Fruit fly (Drosophila melanogaster) whole organism, embryonic: ENCODE results near the gene Or88a.

ENCODE experiments used
- Atf6 ChIP-seq: fragments of 200-800 bp; sonication (Bioruptor generic); IDR thresholded peaks from 2 replicates; pipeline ENCODE4 v1.3.6; 2022; ENCODE audit warnings: missing biosample characterization, missing genetic modification characterization
- Bgb ChIP-seq: fragments of 200-800 bp; sonication (Bioruptor generic); IDR thresholded peaks from 2 replicates; pipeline ENCODE4 v1.3.6; 2022; ENCODE audit warnings: missing biosample characterization, missing genetic modification characterization; ENCODE audit not compliant: partially characterized antibody
- CG10565 ChIP-seq: fragments of 200-800 bp; sonication (Bioruptor generic); optimal IDR thresholded peaks from 3 replicates; lab custom pipeline; 2016; ENCODE audit warnings: missing biosample characterization, mild to moderate bottlenecking, missing genetic modification characterization
- CG11695 ChIP-seq: fragments of 200-800 bp; sonication (Bioruptor generic); IDR thresholded peaks from 3 replicates; pipeline ENCODE4 v1.3.6; 2022; ENCODE audit warnings: missing biosample characterization, missing genetic modification characterization
- CG1233 ChIP-seq: fragments of 200-800 bp; sonication (Bioruptor generic); optimal IDR thresholded peaks from 4 replicates; lab custom pipeline; 2018; ENCODE audit warnings: missing biosample characterization, mild to moderate bottlenecking, missing genetic modification characterization
- CG12659 ChIP-seq: fragments of 200-800 bp; sonication (Bioruptor generic); optimal IDR thresholded peaks from 3 replicates; lab custom pipeline; 2017; ENCODE audit warnings: mild to moderate bottlenecking, missing biosample characterization, missing genetic modification reagents, missing genetic modification characterization
- CG13775 ChIP-seq: fragments of 200-800 bp; sonication (Bioruptor generic); optimal IDR thresholded peaks from 3 replicates; lab custom pipeline; 2017; ENCODE audit warnings: missing biosample characterization, mild to moderate bottlenecking, missing genetic modification characterization
- CG14710 ChIP-seq: fragments of 200-800 bp; sonication (Bioruptor generic); optimal IDR thresholded peaks from 3 replicates; lab custom pipeline; 2019; ENCODE audit warnings: missing biosample characterization, mild to moderate bottlenecking, missing genetic modification characterization, moderate library complexity
- CG14965 ChIP-seq: fragments of 200-800 bp; sonication (Bioruptor generic); optimal IDR thresholded peaks from 2 replicates; lab custom pipeline; 2016; ENCODE audit warnings: missing biosample characterization, missing genetic modification characterization, borderline replicate concordance
- CG17359 ChIP-seq: fragments of 200-800 bp; sonication (Bioruptor generic); optimal IDR thresholded peaks from 3 replicates; lab custom pipeline; 2018; ENCODE audit warnings: missing biosample characterization, mild to moderate bottlenecking, missing genetic modification characterization, moderate library complexity
- CG1832 ChIP-seq: fragments of 200-800 bp; sonication (Bioruptor generic); optimal IDR thresholded peaks from 2 replicates; lab custom pipeline; 2017; ENCODE audit warnings: missing biosample characterization, mild to moderate bottlenecking, missing genetic modification characterization, inconsistent platforms
- CG18764 ChIP-seq: fragments of 200-800 bp; sonication (Bioruptor generic); optimal IDR thresholded peaks from 3 replicates; lab custom pipeline; 2016; ENCODE audit warnings: missing biosample characterization, missing genetic modification characterization
- CG4282 ChIP-seq: fragments of 200-800 bp; sonication (Bioruptor generic); optimal IDR thresholded peaks from 2 replicates; lab custom pipeline; 2016; ENCODE audit warnings: missing biosample characterization, missing genetic modification characterization
- CG43689 ChIP-seq: fragments of 200-800 bp; sonication (Bioruptor generic); IDR thresholded peaks from 2 replicates; pipeline ENCODE4 v1.3.6; 2022; ENCODE audit warnings: missing biosample characterization, missing genetic modification characterization
- CG4404 ChIP-seq: fragments of 200-800 bp; sonication (Bioruptor generic); IDR thresholded peaks from 2 replicates; pipeline ENCODE4 v1.3.6; 2022; ENCODE audit warnings: missing biosample characterization, missing genetic modification characterization
- CG4424 ChIP-seq: fragments of 200-800 bp; sonication (Bioruptor generic); optimal IDR thresholded peaks from 3 replicates; lab custom pipeline; 2016; ENCODE audit warnings: missing biosample characterization, missing genetic modification characterization
- CG4707 ChIP-seq: fragments of 200-800 bp; sonication (Bioruptor generic); optimal IDR thresholded peaks from 2 replicates; lab custom pipeline; 2018; ENCODE audit warnings: missing biosample characterization, mild to moderate bottlenecking, missing genetic modification characterization, moderate library complexity
- CG6175 ChIP-seq: fragments of 200-800 bp; sonication (Bioruptor generic); IDR thresholded peaks from 3 replicates; pipeline ENCODE4 v1.3.6; 2022; ENCODE audit warnings: missing biosample characterization, missing genetic modification characterization
- CG6765 ChIP-seq: fragments of 200-800 bp; sonication (Bioruptor generic); optimal IDR thresholded peaks from 3 replicates; lab custom pipeline; 2017; ENCODE audit warnings: missing biosample characterization, mild to moderate bottlenecking, missing genetic modification characterization
- CG6813 ChIP-seq: fragments of 200-800 bp; sonication (Bioruptor generic); optimal IDR thresholded peaks from 2 replicates; lab custom pipeline; 2017; ENCODE audit warnings: missing biosample characterization, missing genetic modification characterization, mild to moderate bottlenecking, moderate library complexity, missing genetic modification reagents
- CG8765 ChIP-seq: fragments of 200-800 bp; sonication (Bioruptor generic); IDR thresholded peaks from 2 replicates; pipeline ENCODE4 v1.3.6; 2022; ENCODE audit warnings: missing biosample characterization, missing genetic modification characterization
- CoRest ChIP-seq: fragments of 200-800 bp; sonication (Bioruptor generic); optimal IDR thresholded peaks from 3 replicates; lab custom pipeline; 2018; ENCODE audit warnings: missing biosample characterization, mild to moderate bottlenecking, missing genetic modification characterization, moderate library complexity
- Dek ChIP-seq: fragments of 200-800 bp; sonication (Bioruptor generic); optimal IDR thresholded peaks from 3 replicates; lab custom pipeline; 2019; ENCODE audit warnings: missing biosample characterization, mild to moderate bottlenecking, missing genetic modification characterization, moderate library complexity
- Eip74EF ChIP-seq, 2 experiments: fragments of 200-800 bp in 1 of 2; fragments of >200 bp in 1 of 2; sonication (Bioruptor generic) in 1 of 2; optimal IDR thresholded peaks; 2 replicates each; lab custom pipeline; 2017 to 2019; ENCODE audit warnings: missing biosample characterization in 2 of 2, missing genetic modification characterization in 2 of 2, mild to moderate bottlenecking in 1 of 2, moderate library complexity in 1 of 2
- GATAe ChIP-seq: fragments of 200-800 bp; sonication (Bioruptor generic); conservative IDR thresholded peaks from 2 replicates; pipeline ENCODE4 v1.3.6; 2022; ENCODE audit warnings: missing biosample characterization, missing genetic modification characterization
- HmgD ChIP-seq: fragments of 200-800 bp; sonication (Bioruptor generic); optimal IDR thresholded peaks from 3 replicates; lab custom pipeline; 2016; ENCODE audit warnings: missing biosample characterization, missing genetic modification characterization
- Hsf ChIP-seq: fragments of 200-800 bp; sonication (Bioruptor generic); optimal IDR thresholded peaks from 3 replicates; lab custom pipeline; 2016; ENCODE audit warnings: missing biosample characterization, missing genetic modification characterization
- Max ChIP-seq: fragments of 200-800 bp; sonication (Bioruptor generic); optimal IDR thresholded peaks from 2 replicates; lab custom pipeline; 2016; ENCODE audit warnings: missing biosample characterization, mild to moderate bottlenecking, missing genetic modification characterization
- NFAT ChIP-seq: fragments of 200-800 bp; sonication (Bioruptor generic); IDR thresholded peaks from 2 replicates; pipeline ENCODE4 v1.3.6; 2022; ENCODE audit warnings: missing biosample characterization, missing genetic modification characterization
- Nf-YC ChIP-seq: fragments of 200-800 bp; optimal IDR thresholded peaks from 3 replicates; lab custom pipeline; 2019; ENCODE audit warnings: missing biosample characterization, mild to moderate bottlenecking, missing genetic modification characterization, moderate library complexity
- PHDP ChIP-seq: fragments of 200-800 bp; sonication (Bioruptor generic); optimal IDR thresholded peaks from 3 replicates; lab custom pipeline; 2018; ENCODE audit warnings: missing biosample characterization, mild to moderate bottlenecking, missing genetic modification characterization, moderate library complexity
- Sry-β ChIP-seq: fragments of 200-800 bp; sonication (Bioruptor generic); optimal IDR thresholded peaks from 2 replicates; lab custom pipeline; 2018; ENCODE audit warnings: missing biosample characterization, mild to moderate bottlenecking, missing genetic modification characterization, moderate library complexity
- al ChIP-seq: fragments of 200-800 bp; sonication (Bioruptor generic); IDR thresholded peaks from 2 replicates; pipeline ENCODE4 v1.3.6; 2022; ENCODE audit warnings: missing biosample characterization, missing genetic modification characterization
- ap ChIP-seq: fragments of 200-800 bp; sonication (Bioruptor generic); IDR thresholded peaks from 2 replicates; pipeline ENCODE4 v1.3.6; 2022; ENCODE audit warnings: missing biosample characterization, missing genetic modification characterization
- bab2 ChIP-seq: fragments of 200-800 bp; sonication (Bioruptor generic); optimal IDR thresholded peaks from 2 replicates; lab custom pipeline; 2016; ENCODE audit warnings: missing biosample characterization, missing genetic modification characterization
- bigmax ChIP-seq: fragments of 200-800 bp; sonication (Bioruptor generic); optimal IDR thresholded peaks from 2 replicates; lab custom pipeline; 2018; ENCODE audit warnings: missing biosample characterization, mild to moderate bottlenecking, missing genetic modification characterization
- br ChIP-seq: fragments of >200 bp; optimal IDR thresholded peaks from 2 replicates; lab custom pipeline; 2017
- crc ChIP-seq: fragments of 200-800 bp; sonication (Bioruptor generic); optimal IDR thresholded peaks from 2 replicates; lab custom pipeline; 2016; ENCODE audit warnings: missing biosample characterization, missing genetic modification characterization
- crp ChIP-seq, 2 experiments: fragments of 200-800 bp; sonication (Bioruptor generic); optimal IDR thresholded peaks; 2 replicates in 1 of 2; 3 replicates in 1 of 2; lab custom pipeline; 2017; ENCODE audit warnings: missing biosample characterization in 2 of 2, missing genetic modification characterization in 2 of 2, mild to moderate bottlenecking in 1 of 2, moderate library complexity in 1 of 2
- da ChIP-seq: fragments of 200-800 bp; sonication (Bioruptor generic); optimal IDR thresholded peaks from 2 replicates; lab custom pipeline; 2016; ENCODE audit warnings: missing biosample characterization, missing genetic modification characterization
- dimm ChIP-seq: fragments of 200-800 bp; sonication (Bioruptor generic); IDR thresholded peaks from 2 replicates; pipeline ENCODE4 v1.3.6; 2022; ENCODE audit warnings: missing biosample characterization, missing genetic modification characterization
- grn ChIP-seq: fragments of 200-800 bp; sonication (Bioruptor generic); optimal IDR thresholded peaks from 3 replicates; lab custom pipeline; 2017; ENCODE audit warnings: missing biosample characterization, missing genetic modification characterization
- mirr ChIP-seq: fragments of 200-800 bp; sonication (Bioruptor generic); optimal IDR thresholded peaks from 3 replicates; lab custom pipeline; 2018; ENCODE audit warnings: missing biosample characterization, mild to moderate bottlenecking, missing genetic modification characterization
- nau ChIP-seq: fragments of 200-800 bp; sonication (Bioruptor generic); optimal IDR thresholded peaks from 3 replicates; lab custom pipeline; 2017; ENCODE audit warnings: missing biosample characterization, mild to moderate bottlenecking, missing genetic modification characterization, missing genetic modification reagents
- pzg ChIP-seq: fragments of 200-800 bp; sonication (Bioruptor generic); optimal IDR thresholded peaks from 3 replicates; lab custom pipeline; 2018; ENCODE audit warnings: missing biosample characterization, mild to moderate bottlenecking, missing genetic modification characterization, moderate library complexity
- run ChIP-seq: fragments of 200-800 bp; sonication (Bioruptor generic); optimal IDR thresholded peaks from 3 replicates; lab custom pipeline; 2018; ENCODE audit warnings: missing biosample characterization, mild to moderate bottlenecking, missing genetic modification characterization
- sc ChIP-seq, 3 experiments: fragments of >200 bp in 2 of 3; fragments of 200-800 bp in 1 of 3; sonication (Bioruptor generic) in 1 of 3; optimal IDR thresholded peaks; 2 replicates in 2 of 3; 3 replicates in 1 of 3; lab custom pipeline; 2017; ENCODE audit warnings: mild to moderate bottlenecking in 1 of 3, missing biosample characterization in 1 of 3, missing genetic modification characterization in 1 of 3, missing genetic modification reagents in 1 of 3
- sna ChIP-seq: fragments of 200-800 bp; sonication (Bioruptor generic); IDR thresholded peaks from 2 replicates; pipeline ENCODE4 v1.3.6; 2022; ENCODE audit warnings: missing biosample characterization, missing genetic modification characterization; ENCODE audit not compliant: partially characterized antibody
- sug ChIP-seq: fragments of 200-800 bp; optimal IDR thresholded peaks from 2 replicates; lab custom pipeline; 2019; ENCODE audit warnings: missing biosample characterization, mild to moderate bottlenecking, missing genetic modification characterization, moderate library complexity
- tin ChIP-seq: fragments of 200-800 bp; sonication (Bioruptor generic); optimal IDR thresholded peaks from 3 replicates; lab custom pipeline; 2016; ENCODE audit warnings: missing biosample characterization, missing genetic modification characterization
- zfh1 ChIP-seq: fragments of 200-800 bp; sonication (Bioruptor generic); IDR thresholded peaks from 3 replicates; pipeline ENCODE4 v1.3.6; 2022; ENCODE audit warnings: missing biosample characterization, missing genetic modification characterization

The Or88a gene

dm6 chr3R:14077026-14077425 is 32.2 kb upstream of the Or88a start (continued):
- TF ChIP-seq zfh1 (GFP tag; lab: Robert Waterston, UW) (peak; percentile 64; the same call in 1 of the 3 replicates), bigmax (GFP tag; lab: Kevin White, UChicago) (no peak), CG12659 (GFP tag; lab: Kevin White, UChicago) (no peak), pzg (GFP tag; lab: Kevin White, UChicago) (no peak), Hsf (no peak), br (no peak), CG8765 (GFP tag; lab: Robert Waterston, UW) (no peak), CG43689 (GFP tag; lab: Robert Waterston, UW) (no peak), CG10565 (GFP tag; lab: Kevin White, UChicago) (no peak), CG1832 (GFP tag; lab: Kevin White, UChicago) (no peak), NFAT (GFP tag; lab: Robert Waterston, UW) (no peak), Max (GFP tag; lab: Kevin White, UChicago) (no peak), Atf6 (GFP tag; lab: Robert Waterston, UW) (peak; percentile 61), HmgD (GFP tag; lab: Kevin White, UChicago) (no peak), PHDP (peak; percentile 10), crp (GFP tag; optimal IDR thresholded peaks at IDR 0.05; lab: Kevin White, UChicago) (no peak), Eip74EF (GFP tag; optimal IDR thresholded peaks at IDR 0.05; lab: Kevin White, UChicago) (no peak), sc (optimal IDR thresholded peaks at IDR 0.05; lab: Kevin White, UChicago) (no peak), sc (GFP tag; optimal IDR thresholded peaks at IDR 0.05; lab: Kevin White, UChicago) (no peak), grn (GFP tag; lab: Kevin White, UChicago) (no peak), bab2 (GFP tag; lab: Kevin White, UChicago) (no peak), Bgb (GFP tag; lab: Robert Waterston, UW) (no peak), Nf-YC (tag; lab: Kevin White, UChicago) (no peak), CG1233 (GFP tag; lab: Kevin White, UChicago) (peak; percentile 34), al (GFP tag; lab: Robert Waterston, UW) (no peak), CG18764 (GFP tag; lab: Kevin White, UChicago) (peak; percentile 19), run (tag; lab: Kevin White, UChicago) (no peak), Sry-β (no peak), CoRest (tag; lab: Kevin White, UChicago) (peak; percentile 8), CG4404 (GFP tag; lab: Robert Waterston, UW) (no peak), sna (GFP tag; lab: Robert Waterston, UW) (no peak), CG6765 (GFP tag; lab: Kevin White, UChicago) (no peak), CG6175 (GFP tag; lab: Robert Waterston, UW) (no peak), da (GFP tag; lab: Kevin White, UChicago) (no peak), CG4282 (GFP tag; lab: Kevin White, UChicago) (no peak), nau (GFP tag; lab: Kevin White, UChicago) (peak; percentile 26), CG11695 (GFP tag; lab: Robert Waterston, UW) (peak; percentile 62; the same call in 1 of the 3 replicates), mirr (GFP tag; lab: Kevin White, UChicago) (no peak), dimm (GFP tag; lab: Robert Waterston, UW) (no peak), CG13775 (no peak), CG6813 (no peak), tin (GFP tag; lab: Kevin White, UChicago) (peak; percentile 49), CG4424 (GFP tag; lab: Kevin White, UChicago) (peak; percentile 59), ap (GFP tag; lab: Robert Waterston, UW) (no peak), CG14710 (tag; lab: Kevin White, UChicago) (peak; percentile 5), GATAe (GFP tag; lab: Robert Waterston, UW) (no peak), CG14965 (GFP tag; lab: Kevin White, UChicago) (no peak), CG4707 (GFP tag; lab: Kevin White, UChicago) (no peak), crc (GFP tag; lab: Kevin White, UChicago) (no peak), CG17359 (tag; lab: Kevin White, UChicago) (peak; percentile 59), Dek (no peak), sug (tag; lab: Kevin White, UChicago) (no peak)
